Fruit fly (Drosophila melanogaster) whole organism, embryonic: Measurements from ENCODE around the gene kri.

Source experiments
- CG10147 ChIP-seq: fragments of 200-800 bp; sonication (Bioruptor generic); optimal IDR thresholded peaks from 2 replicates; lab custom pipeline; 2019; ENCODE audit warnings: missing biosample characterization, mild to moderate bottlenecking, missing genetic modification characterization, moderate library complexity
- CG10366 ChIP-seq: fragments of 200-800 bp; sonication (Bioruptor generic); IDR thresholded peaks from 2 replicates; pipeline ENCODE4 v1.3.6; 2022; ENCODE audit warnings: missing biosample characterization, missing genetic modification characterization
- CG10565 ChIP-seq: fragments of 200-800 bp; sonication (Bioruptor generic); optimal IDR thresholded peaks from 3 replicates; lab custom pipeline; 2016; ENCODE audit warnings: missing biosample characterization, mild to moderate bottlenecking, missing genetic modification characterization
- CG10959 ChIP-seq: fragments of 200-800 bp; sonication (Bioruptor generic); IDR thresholded peaks from 2 replicates; pipeline ENCODE4 v1.3.6; 2022; ENCODE audit warnings: missing biosample characterization, missing genetic modification characterization
- CG11085 ChIP-seq: fragments of 200-800 bp; sonication (Bioruptor generic); IDR thresholded peaks from 2 replicates; pipeline ENCODE4 v1.3.6; 2022; ENCODE audit warnings: missing biosample characterization, missing genetic modification characterization
- CG11560 ChIP-seq: fragments of 200-800 bp; sonication (Bioruptor generic); IDR thresholded peaks from 3 replicates; pipeline ENCODE4 v1.3.6; 2022; ENCODE audit warnings: missing biosample characterization, missing genetic modification characterization
- CG12744 ChIP-seq: fragments of 200-800 bp; sonication (Bioruptor generic); optimal IDR thresholded peaks from 2 replicates; lab custom pipeline; 2016; ENCODE audit warnings: missing biosample characterization, missing genetic modification characterization
- CG16779 ChIP-seq: fragments of 200-800 bp; sonication (Bioruptor generic); IDR thresholded peaks from 2 replicates; pipeline ENCODE4 v1.3.6; 2022; ENCODE audit warnings: missing biosample characterization, missing genetic modification characterization
- CG16863 ChIP-seq: fragments of 200-800 bp; sonication (Bioruptor generic); optimal IDR thresholded peaks from 3 replicates; lab custom pipeline; 2016; ENCODE audit warnings: missing biosample characterization, missing genetic modification characterization
- CG17328 ChIP-seq: fragments of 200-800 bp; sonication (Bioruptor generic); IDR thresholded peaks from 2 replicates; pipeline ENCODE4 v1.3.6; 2022; ENCODE audit warnings: missing biosample characterization, missing genetic modification characterization
- CG17361 ChIP-seq: fragments of 200-800 bp; sonication (Bioruptor generic); IDR thresholded peaks from 3 replicates; pipeline ENCODE4 v1.3.6; 2022; ENCODE audit warnings: missing biosample characterization, missing genetic modification characterization
- CG1832 ChIP-seq: fragments of 200-800 bp; sonication (Bioruptor generic); optimal IDR thresholded peaks from 2 replicates; lab custom pipeline; 2017; ENCODE audit warnings: missing biosample characterization, mild to moderate bottlenecking, missing genetic modification characterization, inconsistent platforms
- CG2120 ChIP-seq: fragments of 200-800 bp; sonication (Bioruptor generic); optimal IDR thresholded peaks from 3 replicates; lab custom pipeline; 2016; ENCODE audit warnings: missing biosample characterization, missing genetic modification characterization
- CG2202 ChIP-seq: fragments of 200-800 bp; sonication (Bioruptor generic); optimal IDR thresholded peaks from 2 replicates; lab custom pipeline; 2018; ENCODE audit warnings: missing biosample characterization, mild to moderate bottlenecking, missing genetic modification characterization
- CG30403 ChIP-seq: fragments of 200-800 bp; sonication (Bioruptor generic); optimal IDR thresholded peaks from 3 replicates; lab custom pipeline; 2016; ENCODE audit warnings: missing biosample characterization, missing genetic modification characterization
- CG33213 ChIP-seq: fragments of 200-800 bp; sonication (Bioruptor generic); optimal IDR thresholded peaks from 3 replicates; lab custom pipeline; 2016; ENCODE audit warnings: missing biosample characterization, missing genetic modification characterization
- CG3726 ChIP-seq: fragments of 200-800 bp; sonication (Bioruptor generic); IDR thresholded peaks from 3 replicates; pipeline ENCODE4, ENCODE4 v1.3.6; 2022; ENCODE audit warnings: missing biosample characterization, missing genetic modification characterization
- CG7271 ChIP-seq: fragments of 200-800 bp; sonication (Bioruptor generic); optimal IDR thresholded peaks from 2 replicates; lab custom pipeline; 2018; ENCODE audit warnings: missing biosample characterization, mild to moderate bottlenecking, missing genetic modification characterization, moderate library complexity
- CG8924 ChIP-seq: fragments of 200-800 bp; optimal IDR thresholded peaks from 3 replicates; lab custom pipeline; 2019; ENCODE audit warnings: missing biosample characterization, mild to moderate bottlenecking, missing genetic modification characterization, moderate library complexity
- CG9437 ChIP-seq: fragments of 200-800 bp; sonication (Bioruptor generic); optimal IDR thresholded peaks from 2 replicates; lab custom pipeline; 2018; ENCODE audit warnings: missing biosample characterization, mild to moderate bottlenecking, missing genetic modification characterization
- CHES-1-like ChIP-seq: fragments of 200-800 bp; sonication (Bioruptor generic); optimal IDR thresholded peaks from 2 replicates; lab custom pipeline; 2016; ENCODE audit warnings: missing biosample characterization, missing genetic modification characterization
- Gsc ChIP-seq: fragments of 200-800 bp; sonication (Bioruptor generic); IDR thresholded peaks from 2 replicates; pipeline ENCODE4 v1.3.6; 2022; ENCODE audit warnings: missing biosample characterization, missing genetic modification characterization
- Hand ChIP-seq: fragments of 200-800 bp; sonication (Bioruptor generic); optimal IDR thresholded peaks from 2 replicates; lab custom pipeline; 2017; ENCODE audit warnings: mild to moderate bottlenecking, missing biosample characterization, missing genetic modification reagents, missing genetic modification characterization
- Hey ChIP-seq: fragments of 200-800 bp; sonication (Bioruptor generic); optimal IDR thresholded peaks from 3 replicates; lab custom pipeline; 2018; ENCODE audit warnings: missing biosample characterization, mild to moderate bottlenecking, missing genetic modification characterization
- Lhr ChIP-seq: fragments of 200-800 bp; sonication (Bioruptor generic); optimal IDR thresholded peaks from 3 replicates; lab custom pipeline; 2017; ENCODE audit warnings: mild to moderate bottlenecking, missing biosample characterization, missing genetic modification reagents, missing genetic modification characterization
- Med ChIP-seq: fragments of 200-800 bp; sonication (Bioruptor generic); peaks from one replicate; lab custom pipeline; 2016; ENCODE audit warnings: missing biosample characterization, missing genetic modification characterization, mild to moderate bottlenecking, inconsistent platforms, moderate library complexity
- PHDP ChIP-seq: fragments of 200-800 bp; sonication (Bioruptor generic); optimal IDR thresholded peaks from 3 replicates; lab custom pipeline; 2018; ENCODE audit warnings: missing biosample characterization, mild to moderate bottlenecking, missing genetic modification characterization, moderate library complexity
- Ravus ChIP-seq: fragments of 200-800 bp; sonication (Bioruptor generic); IDR thresholded peaks from 2 replicates; pipeline ENCODE4 v1.3.6; 2022; ENCODE audit warnings: missing biosample characterization, missing genetic modification characterization
- Xrp1 ChIP-seq: fragments of 200-800 bp; sonication (Bioruptor generic); IDR thresholded peaks from 2 replicates; pipeline ENCODE4 v1.3.6; 2022; ENCODE audit warnings: missing biosample characterization, missing genetic modification characterization
- bab2 ChIP-seq: fragments of 200-800 bp; sonication (Bioruptor generic); optimal IDR thresholded peaks from 2 replicates; lab custom pipeline; 2016; ENCODE audit warnings: missing biosample characterization, missing genetic modification characterization
- bsh ChIP-seq, 2 experiments: fragments of 200-800 bp; sonication (Bioruptor generic); optimal IDR thresholded peaks; 2 replicates each; lab custom pipeline; 2017 to 2018; ENCODE audit warnings: mild to moderate bottlenecking in 2 of 2, missing biosample characterization in 2 of 2, missing genetic modification characterization in 2 of 2, moderate library complexity in 1 of 2
- caup ChIP-seq: fragments of 200-800 bp; sonication (Bioruptor generic); optimal IDR thresholded peaks from 3 replicates; lab custom pipeline; 2017; ENCODE audit warnings: missing biosample characterization, mild to moderate bottlenecking, missing genetic modification characterization, moderate library complexity; ENCODE audit not compliant: severe bottlenecking
- chif ChIP-seq, 2 experiments: fragments of 200-800 bp; sonication (Bioruptor generic); optimal IDR thresholded peaks; 3 replicates each; lab custom pipeline; 2016; ENCODE audit warnings: missing biosample characterization in 2 of 2, missing genetic modification characterization in 2 of 2
- chn ChIP-seq: fragments of 200-800 bp; sonication (Bioruptor generic); optimal IDR thresholded peaks from 2 replicates; lab custom pipeline; 2016; ENCODE audit warnings: missing biosample characterization, missing genetic modification characterization
- emc ChIP-seq: fragments of 200-800 bp; sonication (Bioruptor generic); optimal IDR thresholded peaks from 2 replicates; lab custom pipeline; 2016; ENCODE audit warnings: missing biosample characterization, missing genetic modification characterization
- ftz-f1 ChIP-seq: fragments of 200-800 bp; sonication (Bioruptor generic); optimal IDR thresholded peaks from 2 replicates; lab custom pipeline; 2016; ENCODE audit warnings: missing biosample characterization, missing genetic modification characterization
- gsb-n ChIP-seq: fragments of 200-800 bp; sonication (Bioruptor generic); optimal IDR thresholded peaks from 3 replicates; lab custom pipeline; 2018; ENCODE audit warnings: missing biosample characterization, mild to moderate bottlenecking, missing genetic modification characterization
- hb ChIP-seq: fragments of 200-800 bp; sonication (Bioruptor generic); IDR thresholded peaks from 3 replicates; pipeline ENCODE4 v1.3.6; 2022; ENCODE audit warnings: missing biosample characterization, missing genetic modification characterization; ENCODE audit not compliant: partially characterized antibody
- ind ChIP-seq: fragments of 200-800 bp; sonication (Bioruptor generic); optimal IDR thresholded peaks from 3 replicates; lab custom pipeline; 2016; ENCODE audit warnings: missing biosample characterization, missing genetic modification characterization
- mld ChIP-seq: fragments of 200-800 bp; sonication (Bioruptor generic); IDR thresholded peaks from 3 replicates; pipeline ENCODE4 v1.3.6; 2022; ENCODE audit warnings: missing biosample characterization, missing genetic modification characterization; ENCODE audit not compliant: partially characterized antibody
- nmo ChIP-seq: fragments of 200-800 bp; sonication (Bioruptor generic); optimal IDR thresholded peaks from 2 replicates; lab custom pipeline; 2018; ENCODE audit warnings: missing biosample characterization, mild to moderate bottlenecking, missing genetic modification characterization, moderate library complexity
- rib ChIP-seq: fragments of 200-800 bp; sonication (Bioruptor generic); IDR thresholded peaks from 2 replicates; pipeline ENCODE4 v1.3.6; 2022; ENCODE audit warnings: missing biosample characterization, missing genetic modification characterization
- scrt ChIP-seq: fragments of 200-800 bp; sonication (Bioruptor generic); optimal IDR thresholded peaks from 2 replicates; lab custom pipeline; 2018; ENCODE audit warnings: missing biosample characterization, mild to moderate bottlenecking, missing genetic modification characterization, moderate library complexity
- sens ChIP-seq: fragments of 200-800 bp; sonication (Bioruptor generic); peaks from one replicate; lab custom pipeline; 2016; ENCODE audit warnings: missing biosample characterization, missing genetic modification characterization
- sisA ChIP-seq: fragments of 200-800 bp; sonication (Bioruptor generic); IDR thresholded peaks from 2 replicates; pipeline ENCODE4 v1.3.6; 2022; ENCODE audit warnings: missing biosample characterization, missing genetic modification characterization
- slbo ChIP-seq: fragments of 200-800 bp; sonication (Bioruptor generic); IDR thresholded peaks from 2 replicates; pipeline ENCODE4 v1.3.6; 2022; ENCODE audit warnings: missing biosample characterization, missing genetic modification characterization
- toy ChIP-seq: fragments of 200-800 bp; sonication (Bioruptor generic); IDR thresholded peaks from 2 replicates; pipeline ENCODE4 v1.3.6; 2022; ENCODE audit warnings: missing biosample characterization, missing genetic modification characterization
- usp ChIP-seq: fragments of >200 bp; optimal IDR thresholded peaks from 2 replicates; lab custom pipeline; 2017; ENCODE audit warnings: missing biosample characterization, missing genetic modification characterization
- vvl ChIP-seq: fragments of 200-800 bp; sonication (Bioruptor generic); IDR thresholded peaks from 2 replicates; pipeline ENCODE4 v1.3.6; 2022; ENCODE audit warnings: missing biosample characterization, missing genetic modification characterization
- wor ChIP-seq: fragments of 200-800 bp; sonication (Bioruptor generic); IDR thresholded peaks from 2 replicates; pipeline ENCODE4 v1.3.6; 2022; ENCODE audit warnings: missing biosample characterization, missing genetic modification characterization
- zfh1 ChIP-seq: fragments of 200-800 bp; sonication (Bioruptor generic); IDR thresholded peaks from 3 replicates; pipeline ENCODE4 v1.3.6; 2022; ENCODE audit warnings: missing biosample characterization, missing genetic modification characterization

kri gene

DNA sequence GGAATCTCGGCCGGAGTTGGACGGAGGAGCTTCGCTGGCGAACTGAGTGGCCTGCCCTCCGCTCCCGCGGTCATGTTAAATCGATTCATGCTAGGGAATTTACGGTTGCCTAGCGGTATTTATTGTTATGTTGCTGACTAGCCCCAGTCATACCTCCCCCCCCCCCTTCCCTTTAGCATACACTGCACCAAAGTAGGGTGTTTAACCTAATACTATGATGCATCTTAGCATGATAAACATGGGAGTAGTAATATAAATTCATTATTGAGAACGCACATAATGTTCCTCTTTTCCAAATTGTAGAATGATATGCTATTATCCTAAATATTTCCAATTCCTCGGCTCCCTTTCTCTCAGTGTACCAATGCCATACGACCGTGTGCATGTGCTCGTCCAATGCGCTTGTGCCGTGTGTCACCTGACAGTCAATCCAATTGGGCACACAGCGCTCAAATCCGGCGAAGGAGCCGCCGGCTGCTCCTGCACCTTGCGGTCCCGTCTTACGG is 14.2 kb upstream of the kri start, which contains the start of gene Tektin-C (continued):
- TF ChIP-seq CG2120 (GFP tag; lab: Kevin White, UChicago) = no peak
- TF ChIP-seq CHES-1-like = no peak
- no peak for TF ChIP-seq CG3726
- no peak for TF ChIP-seq ind (GFP tag; lab: Kevin White, UChicago)
- TF ChIP-seq CG30403 (GFP tag; lab: Kevin White, UChicago) = no peak
- TF ChIP-seq chif (GFP tag; optimal IDR thresholded peaks at IDR 0.05; lab: Kevin White, UChicago) = peak in 1 of 2 experiments; percentile 15
- no peak for TF ChIP-seq CG16863 (GFP tag; lab: Kevin White, UChicago)
- TF ChIP-seq CG10959 (GFP tag; lab: Robert Waterston, UW) = 0 out of 2 replicates have a peak, but pooled peaks have one; percentile 20
- TF ChIP-seq nmo (GFP tag; lab: Kevin White, UChicago) = peak; percentile 11
- no peak for TF ChIP-seq CG33213
- TF ChIP-seq mld = no peak
- no peak for TF ChIP-seq CG10147 (GFP tag; lab: Kevin White, UChicago)
- TF ChIP-seq Ravus (GFP tag; lab: Robert Waterston, UW) = no peak
- no peak for TF ChIP-seq CG12744 (GFP tag; lab: Kevin White, UChicago)
- TF ChIP-seq caup (GFP tag; lab: Kevin White, UChicago) = no peak
- TF ChIP-seq PHDP (tag; lab: Kevin White, UChicago) = no peak
- no peak for TF ChIP-seq vvl (GFP tag; lab: Robert Waterston, UW)
- TF ChIP-seq sisA (GFP tag; lab: Robert Waterston, UW) = peak; percentile 15; the same call in 1 of the 2 replicates
- no peak for TF ChIP-seq CG7271 (tag; lab: Kevin White, UChicago)
- TF ChIP-seq CG2202 (tag; lab: Kevin White, UChicago) = no peak
- no peak for TF ChIP-seq toy (GFP tag; lab: Robert Waterston, UW)
- no peak for TF ChIP-seq chn
- no peak for TF ChIP-seq rib (GFP tag; lab: Robert Waterston, UW)
- TF ChIP-seq Gsc (GFP tag; lab: Robert Waterston, UW) = peak; percentile 23; the same call in 1 of the 2 replicates
- TF ChIP-seq ftz-f1 (GFP tag; lab: Kevin White, UChicago) = no peak
- 0 out of 2 replicates have a peak, but pooled peaks have one; percentile 6 for TF ChIP-seq CG16779 (GFP tag; lab: Robert Waterston, UW)
- no peak for TF ChIP-seq CG9437 (GFP tag; lab: Kevin White, UChicago)
- TF ChIP-seq CG10565 (GFP tag; lab: Kevin White, UChicago) = no peak
- no peak for TF ChIP-seq emc (GFP tag; lab: Kevin White, UChicago)
- peak; percentile 57; the same call in 1 of the 2 replicates for TF ChIP-seq Xrp1 (GFP tag; lab: Robert Waterston, UW)
- TF ChIP-seq Lhr (GFP tag; lab: Kevin White, UChicago) = no peak
- TF ChIP-seq CG11560 (tag; lab: Robert Waterston, UW) = 0 out of 3 replicates have a peak, but pooled peaks have one; percentile 23
- TF ChIP-seq sens (GFP tag; lab: Kevin White, UChicago) = peak; percentile 48
- peak; percentile 62 for TF ChIP-seq CG17328 (GFP tag; lab: Robert Waterston, UW)
- peak in 1 of 2 experiments; percentile 19 for TF ChIP-seq bsh (GFP tag; optimal IDR thresholded peaks at IDR 0.05; lab: Kevin White, UChicago)
- no peak for TF ChIP-seq CG8924 (tag; lab: Kevin White, UChicago)
- TF ChIP-seq wor = no peak; the same call in 1 of the 2 replicates
- TF ChIP-seq hb (GFP tag; lab: Robert Waterston, UW) = no peak
- TF ChIP-seq Med (GFP tag; lab: Kevin White, UChicago) = peak; percentile 80
- TF ChIP-seq Hey (tag; lab: Kevin White, UChicago) = no peak
- TF ChIP-seq usp = no peak
- no peak for TF ChIP-seq CG11085 (GFP tag; lab: Robert Waterston, UW)
- no peak for TF ChIP-seq gsb-n (tag; lab: Kevin White, UChicago)
- TF ChIP-seq Hand (GFP tag; lab: Kevin White, UChicago) = no peak
- TF ChIP-seq CG10366 (GFP tag; lab: Robert Waterston, UW) = peak; percentile 17; the same call in 1 of the 2 replicates
- no peak for TF ChIP-seq bab2
- TF ChIP-seq slbo = 0 out of 2 replicates have a peak, but pooled peaks have one; percentile 27
- TF ChIP-seq CG1832 (GFP tag; lab: Kevin White, UChicago) = no peak
- no peak for TF ChIP-seq scrt
- 0 out of 3 replicates have a peak, but pooled peaks have one; percentile 8 for TF ChIP-seq CG17361 (GFP tag; lab: Robert Waterston, UW)
- 0 out of 3 replicates have a peak, but pooled peaks have one; percentile 25 for TF ChIP-seq zfh1 (GFP tag; lab: Robert Waterston, UW)
